Fruit fly (Drosophila melanogaster) whole organism, adult: ENCODE results near the gene CG4259.

Experiments
- CG11617 ChIP-seq: fragments of 200-800 bp; sonication (Bioruptor generic); optimal IDR thresholded peaks from 2 replicates; lab custom pipeline; 2017; ENCODE audit warnings: mild to moderate bottlenecking, missing biosample characterization, missing genetic modification reagents, missing genetic modification characterization
- CG12768 ChIP-seq: fragments of 200-800 bp; sonication (Bioruptor generic); optimal IDR thresholded peaks from 2 replicates; lab custom pipeline; 2017; ENCODE audit warnings: missing biosample characterization, missing genetic modification characterization, mild to moderate bottlenecking, moderate library complexity, missing genetic modification reagents
- CG14711 ChIP-seq: fragments of 200-800 bp; sonication (Bioruptor generic); optimal IDR thresholded peaks from 2 replicates; lab custom pipeline; 2018; ENCODE audit warnings: missing biosample characterization, mild to moderate bottlenecking, missing genetic modification characterization, moderate library complexity
- CG1620 ChIP-seq: fragments of 200-800 bp; sonication (Bioruptor generic); optimal IDR thresholded peaks from 2 replicates; lab custom pipeline; 2016; ENCODE audit warnings: missing biosample characterization, missing genetic modification characterization
- CG33017 ChIP-seq: fragments of 200-800 bp; sonication (Bioruptor generic); optimal IDR thresholded peaks from 2 replicates; lab custom pipeline; 2018; ENCODE audit warnings: missing biosample characterization, mild to moderate bottlenecking, missing genetic modification characterization, moderate library complexity
- CG5204 ChIP-seq: fragments of 200-800 bp; sonication (Bioruptor generic); optimal IDR thresholded peaks from 2 replicates; lab custom pipeline; 2016; ENCODE audit warnings: missing biosample characterization, missing genetic modification characterization
- CG7045 ChIP-seq: fragments of 200-800 bp; sonication (Bioruptor generic); optimal IDR thresholded peaks from 2 replicates; lab custom pipeline; 2017; ENCODE audit warnings: missing biosample characterization, mild to moderate bottlenecking, missing genetic modification characterization
- CG7101 ChIP-seq: fragments of 200-800 bp; sonication (Bioruptor generic); optimal IDR thresholded peaks from 2 replicates; lab custom pipeline; 2018; ENCODE audit warnings: missing biosample characterization, mild to moderate bottlenecking, missing genetic modification characterization, moderate library complexity
- Clk ChIP-seq: fragments of 200-800 bp; sonication (Bioruptor generic); optimal IDR thresholded peaks from 2 replicates; lab custom pipeline; 2017; ENCODE audit warnings: missing biosample characterization, missing genetic modification characterization
- Crg-1 ChIP-seq: fragments of 200-800 bp; sonication (Bioruptor generic); optimal IDR thresholded peaks from 2 replicates; lab custom pipeline; 2016; ENCODE audit warnings: missing biosample characterization, missing genetic modification characterization
- Hr96 ChIP-seq: fragments of 200-800 bp; sonication (Bioruptor generic); optimal IDR thresholded peaks from 2 replicates; lab custom pipeline; 2016; ENCODE audit warnings: missing biosample characterization, missing genetic modification characterization
- Mnt ChIP-seq: fragments of 200-800 bp; sonication (Bioruptor generic); optimal IDR thresholded peaks from 2 replicates; lab custom pipeline; 2016; ENCODE audit warnings: missing biosample characterization, mild to moderate bottlenecking, missing genetic modification characterization
- bab1 ChIP-seq: fragments of 200-800 bp; sonication (Bioruptor generic); optimal IDR thresholded peaks from 3 replicates; lab custom pipeline; 2019; ENCODE audit warnings: missing biosample characterization, mild to moderate bottlenecking, missing genetic modification characterization, moderate library complexity
- cic ChIP-seq: fragments of 200-800 bp; sonication (Bioruptor generic); optimal IDR thresholded peaks from 2 replicates; lab custom pipeline; 2017; ENCODE audit warnings: missing biosample characterization, mild to moderate bottlenecking, missing genetic modification characterization, moderate library complexity
- cnc ChIP-seq, 2 experiments: fragments of >200 bp; optimal IDR thresholded peaks; 2 replicates each; lab custom pipeline; 2017
- kay ChIP-seq: fragments of 200-800 bp; sonication (Bioruptor generic); peaks from one replicate; lab custom pipeline; 2016; ENCODE audit warnings: missing biosample characterization, missing genetic modification characterization, borderline replicate concordance
- ovo ChIP-seq: fragments of 200-800 bp; sonication (Bioruptor generic); optimal IDR thresholded peaks from 2 replicates; lab custom pipeline; 2016; ENCODE audit warnings: missing biosample characterization, missing genetic modification characterization
- pad ChIP-seq: fragments of 200-800 bp; sonication (Bioruptor generic); optimal IDR thresholded peaks from 3 replicates; lab custom pipeline; 2017; ENCODE audit warnings: missing biosample characterization, missing genetic modification characterization, mild to moderate bottlenecking, moderate library complexity, missing genetic modification reagents
- tj ChIP-seq: fragments of 200-800 bp; sonication (Bioruptor generic); optimal IDR thresholded peaks from 3 replicates; lab custom pipeline; 2017; ENCODE audit warnings: missing biosample characterization, mild to moderate bottlenecking, missing genetic modification characterization, moderate library complexity
- toe ChIP-seq: fragments of 200-800 bp; sonication (Bioruptor generic); optimal IDR thresholded peaks from 2 replicates; lab custom pipeline; 2016; ENCODE audit warnings: missing biosample characterization, missing genetic modification characterization

Gene CG4259

DNA sequence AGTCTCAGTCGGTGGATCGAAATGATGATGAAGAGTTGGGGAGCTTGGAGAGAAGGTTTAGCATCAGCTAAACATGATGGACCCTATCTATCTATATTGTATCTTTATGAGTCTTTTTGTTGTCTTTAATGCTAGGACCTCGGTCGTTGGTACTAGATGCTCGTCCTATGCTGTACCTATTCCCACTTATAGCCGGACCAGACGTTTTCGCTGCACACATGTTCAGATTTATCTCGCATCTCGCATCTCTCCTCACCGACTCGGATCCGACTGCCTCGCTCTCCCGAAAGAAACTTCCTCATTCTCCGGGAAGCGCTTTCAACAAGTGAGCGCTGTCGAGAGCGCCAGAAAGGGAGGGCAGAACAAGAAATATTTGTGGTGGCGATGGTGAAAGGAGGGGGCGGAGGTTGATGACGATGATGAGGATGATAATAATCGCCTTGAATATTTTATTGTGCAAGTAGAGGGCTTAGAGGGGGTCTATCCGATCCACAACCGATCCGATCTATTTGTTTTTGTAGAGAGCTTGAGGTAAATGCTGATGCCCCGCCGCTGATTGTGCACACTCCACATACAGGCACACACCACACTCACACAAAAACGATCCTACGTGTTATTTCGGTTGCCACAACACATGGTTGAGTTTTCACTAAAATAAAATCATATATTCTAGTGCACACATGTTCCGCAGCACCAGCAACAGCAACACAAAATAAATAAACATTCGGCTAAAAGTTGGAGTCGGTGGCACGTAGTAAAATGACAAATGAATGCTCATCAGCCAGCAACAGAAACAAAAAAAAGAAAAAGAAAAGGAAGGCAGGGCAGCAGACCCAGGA is 33.9 kb upstream of the CG4259 start:
- TF ChIP-seq Mnt (GFP tag; lab: Kevin White, UChicago), result no peak
- peak; percentile 39 for TF ChIP-seq cic (GFP tag; lab: Kevin White, UChicago)

DNA sequence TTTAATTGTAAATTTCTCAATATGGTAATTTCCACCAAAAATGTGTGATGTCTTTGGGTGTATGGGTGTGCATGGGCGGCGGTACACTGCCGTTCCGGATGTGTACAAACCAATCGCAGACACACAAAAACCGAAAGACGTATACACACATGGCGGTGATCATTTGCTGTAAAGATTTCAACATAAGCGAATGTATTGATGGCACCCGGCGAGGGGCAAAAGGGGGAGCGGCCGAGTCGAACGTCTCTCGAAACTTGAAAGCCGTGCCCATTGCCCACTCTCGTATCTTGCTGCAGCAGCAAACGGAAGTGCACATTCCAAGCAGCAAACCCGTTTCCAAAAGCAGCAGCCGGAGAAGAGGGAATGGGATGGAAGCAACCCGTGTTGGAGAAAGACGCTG is 33.2 kb upstream of the CG4259 start:
- TF ChIP-seq Clk (GFP tag; lab: Kevin White, UChicago), result no peak
- no peak for TF ChIP-seq Crg-1 (GFP tag; lab: Kevin White, UChicago)
- TF ChIP-seq CG1620 (GFP tag; lab: Kevin White, UChicago), result no peak
- TF ChIP-seq bab1 (GFP tag; lab: Kevin White, UChicago), result no peak
- no peak for TF ChIP-seq CG14711 (tag; lab: Kevin White, UChicago)

DNA sequence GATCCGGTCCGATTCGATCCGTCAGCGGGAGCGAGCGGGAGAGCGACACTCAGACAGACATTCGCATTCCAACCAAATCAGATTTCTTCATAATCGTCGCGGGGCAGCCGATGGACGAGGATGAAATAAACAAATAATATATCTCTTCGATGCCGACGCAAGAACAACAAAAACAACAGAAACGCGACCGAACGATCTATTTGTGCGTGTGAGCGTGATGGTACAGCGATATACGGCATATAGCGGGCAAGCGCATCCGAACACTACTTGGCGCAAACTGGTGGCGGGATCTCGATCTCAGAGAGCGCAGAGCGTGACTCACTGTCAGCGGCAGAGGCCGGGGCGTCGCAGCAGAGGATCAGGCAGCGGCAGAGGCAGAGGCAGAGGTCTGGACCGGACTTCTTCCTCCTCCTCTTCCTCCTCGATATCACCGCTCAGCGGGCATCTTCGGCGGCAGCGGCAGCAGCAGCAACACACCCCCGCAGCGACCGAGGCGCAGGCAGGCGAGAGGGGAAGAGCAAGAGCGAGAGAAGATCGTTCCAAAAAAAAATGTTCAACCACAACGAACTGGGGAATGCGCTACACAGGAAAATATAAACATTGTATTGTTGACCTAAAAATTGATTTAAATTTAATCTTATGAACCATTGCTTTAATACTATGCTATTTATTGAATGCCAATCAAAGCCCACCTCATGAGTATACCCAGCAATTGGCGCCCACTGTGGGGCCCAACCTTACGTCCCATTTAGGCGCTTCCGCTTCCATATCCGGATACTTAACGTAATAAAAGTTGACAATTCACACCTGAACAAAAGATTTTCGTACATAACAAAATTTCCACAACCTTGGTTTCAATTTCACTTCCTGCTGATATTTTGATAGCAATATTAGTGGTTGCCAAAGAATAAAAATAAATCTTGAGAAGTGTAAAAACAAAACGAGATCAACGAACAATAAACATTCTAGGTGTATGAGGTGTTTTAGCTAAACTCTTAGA is 32.5 kb upstream of the CG4259 start:
- TF ChIP-seq CG1620 (GFP tag; lab: Kevin White, UChicago) (no peak), CG7045 (GFP tag; lab: Kevin White, UChicago) (no peak), cic (GFP tag; lab: Kevin White, UChicago) (peak; percentile 16), CG11617 (GFP tag; lab: Kevin White, UChicago) (no peak), CG5204 (no peak), kay (GFP tag; lab: Kevin White, UChicago) (peak; percentile 75), ovo (GFP tag; lab: Kevin White, UChicago) (peak; percentile 13), tj (GFP tag; lab: Kevin White, UChicago) (no peak)

DNA sequence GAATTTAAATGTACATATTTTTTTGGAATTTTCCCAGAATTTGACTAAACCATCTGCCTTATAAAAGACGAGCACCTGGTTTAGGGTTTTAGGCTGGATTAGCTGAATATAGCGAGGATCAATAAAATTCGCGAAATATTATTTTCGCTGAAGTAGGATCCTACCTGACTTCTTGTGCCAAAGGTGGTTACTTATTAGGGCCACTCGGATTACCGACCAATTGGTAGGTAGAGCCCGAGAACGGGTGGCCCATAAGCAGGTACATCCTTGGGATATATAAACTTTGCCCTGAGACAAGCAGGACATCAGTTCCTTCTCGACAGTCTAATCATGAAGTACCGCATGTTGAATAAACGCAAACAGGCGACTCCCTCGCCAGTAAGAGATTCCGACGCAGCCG is 26.4 kb upstream of the CG4259 start, which contains the start of gene CG15382:
CG15382 (plus strand) TSS at position 301 of the 400 bp plus-strand sequence.
- TF ChIP-seq Crg-1 (GFP tag; lab: Kevin White, UChicago) (no peak), CG7045 (GFP tag; lab: Kevin White, UChicago) (no peak), Hr96 (GFP tag; lab: Kevin White, UChicago) (no peak), kay (GFP tag; lab: Kevin White, UChicago) (no peak), Mnt (GFP tag; lab: Kevin White, UChicago) (no peak), cnc (optimal IDR thresholded peaks at IDR 0.05; lab: Kevin White, UChicago) (no peak), CG11617 (GFP tag; lab: Kevin White, UChicago) (no peak), CG1620 (GFP tag; lab: Kevin White, UChicago) (no peak), pad (GFP tag; lab: Kevin White, UChicago) (no peak), toe (no peak), tj (GFP tag; lab: Kevin White, UChicago) (no peak), ovo (GFP tag; lab: Kevin White, UChicago) (no peak), CG14711 (tag; lab: Kevin White, UChicago) (no peak), CG12768 (no peak)

DNA sequence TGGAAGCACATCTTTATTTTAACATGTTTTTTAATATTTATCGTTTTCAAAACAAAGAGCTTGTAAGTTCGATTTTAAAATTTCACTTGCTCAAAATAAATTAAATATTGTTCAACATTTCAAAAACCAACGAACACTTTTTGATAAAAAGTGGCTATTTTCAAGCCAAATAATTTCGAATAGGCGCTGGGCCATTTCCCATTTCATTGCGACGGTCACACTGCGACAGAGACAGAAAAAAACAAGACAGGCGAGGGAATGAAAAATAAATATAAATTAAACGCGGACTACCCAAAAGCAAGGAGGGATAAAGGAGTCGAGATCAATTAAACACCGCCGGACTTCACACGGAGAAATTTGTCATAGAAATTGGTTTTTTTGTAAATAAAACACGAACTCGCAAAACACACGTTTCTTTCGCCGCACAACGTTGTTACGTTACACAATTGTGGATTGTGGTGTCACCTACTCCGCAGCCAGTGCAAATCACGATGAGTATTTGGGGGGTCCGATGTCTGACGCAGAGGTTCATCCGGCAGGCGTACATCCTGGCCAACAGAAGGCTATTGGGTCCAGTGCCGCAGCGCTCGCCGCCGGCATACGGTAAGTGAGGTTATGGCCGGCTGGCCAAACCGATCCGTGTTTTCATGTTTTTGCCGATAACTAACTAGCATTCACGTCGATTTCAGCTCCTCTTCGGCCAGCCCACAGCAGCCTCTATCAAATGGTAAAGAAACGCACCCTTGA is 22.7 kb upstream of the CG4259 start, which contains the start of gene AIF:
AIF (plus strand) TSS at position 211 of the 747 bp plus-strand sequence.
- peak; percentile 21 for TF ChIP-seq CG7101 (tag; lab: Kevin White, UChicago)
- no peak for TF ChIP-seq Hr96 (GFP tag; lab: Kevin White, UChicago)
- TF ChIP-seq CG11617 (GFP tag; lab: Kevin White, UChicago), result peak; percentile 45
- no peak for TF ChIP-seq CG7045 (GFP tag; lab: Kevin White, UChicago)
- TF ChIP-seq Mnt (GFP tag; lab: Kevin White, UChicago), result peak; percentile 55

DNA sequence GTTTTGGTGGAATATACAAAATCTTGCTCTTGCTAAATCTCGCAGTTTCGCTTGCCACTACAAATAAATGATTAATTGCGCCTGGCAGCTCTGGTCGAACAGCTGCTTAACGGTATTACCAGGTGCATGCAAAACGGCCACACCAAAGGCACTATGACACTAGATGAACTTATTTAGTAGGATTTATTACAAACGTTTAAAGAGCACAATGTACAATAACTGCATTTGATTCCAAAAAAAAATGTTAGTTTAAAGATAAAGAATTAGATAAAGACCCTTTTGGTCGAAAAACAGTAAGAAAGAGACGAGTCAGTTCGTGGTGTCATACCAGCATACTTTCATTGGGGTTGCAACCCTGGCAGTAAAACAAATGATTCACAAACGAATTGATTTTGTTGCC is 18.2 kb upstream of the CG4259 start, which contains the start of the genes CG11723 and Tbcd:
CG11723 (minus strand) TSS at position 68 of the 400 bp plus-strand sequence.
Tbcd (plus strand) TSS at position 311 of the 400 bp plus-strand sequence.
- peak; percentile 79 for TF ChIP-seq Mnt (GFP tag; lab: Kevin White, UChicago)
- peak; percentile 99 for TF ChIP-seq CG14711 (tag; lab: Kevin White, UChicago)
- TF ChIP-seq CG7101 (tag; lab: Kevin White, UChicago), result peak; percentile 93
- peak; percentile 90 for TF ChIP-seq CG33017 (tag; lab: Kevin White, UChicago)
- no peak for TF ChIP-seq Hr96 (GFP tag; lab: Kevin White, UChicago)
- TF ChIP-seq Clk (GFP tag; lab: Kevin White, UChicago), result peak; percentile 67
- TF ChIP-seq CG5204, result no peak
- peak; percentile 87 for TF ChIP-seq CG12768
- peak; percentile 55 for TF ChIP-seq cic (GFP tag; lab: Kevin White, UChicago)
- TF ChIP-seq pad (GFP tag; lab: Kevin White, UChicago), result peak; percentile 70
- TF ChIP-seq bab1 (GFP tag; lab: Kevin White, UChicago), result peak; percentile 97
- peak; percentile 86 for TF ChIP-seq ovo (GFP tag; lab: Kevin White, UChicago)
- no peak for TF ChIP-seq cnc (optimal IDR thresholded peaks at IDR 0.05; lab: Kevin White, UChicago)
- no peak for TF ChIP-seq kay (GFP tag; lab: Kevin White, UChicago)
- TF ChIP-seq CG11617 (GFP tag; lab: Kevin White, UChicago), result peak; percentile 91
- no peak for TF ChIP-seq toe
- TF ChIP-seq CG7045 (GFP tag; lab: Kevin White, UChicago), result peak; percentile 92
- peak; percentile 90 for TF ChIP-seq Crg-1 (GFP tag; lab: Kevin White, UChicago)
- TF ChIP-seq tj (GFP tag; lab: Kevin White, UChicago), result peak; percentile 75
- peak; percentile 92 for TF ChIP-seq CG1620 (GFP tag; lab: Kevin White, UChicago)
